Fruit fly (Drosophila melanogaster) whole organism: Measurements from ENCODE around the gene CG14907.

Source experiments
- CG8478 ChIP-seq: fragments of >200 bp; optimal IDR thresholded peaks from 2 replicates; lab custom pipeline; 2018; ENCODE audit warnings: inconsistent platforms
- Dll ChIP-seq: fragments of >200 bp; optimal IDR thresholded peaks from 2 replicates; lab custom pipeline; 2017
- EcR ChIP-seq, 2 experiments: fragments of >200 bp; optimal IDR thresholded peaks; 2 replicates each; lab custom pipeline; 2017; ENCODE audit warnings: missing biosample characterization in 2 of 2, missing genetic modification characterization in 2 of 2, missing genetic modification reagents in 2 of 2
- pan ChIP-seq: fragments of >200 bp; optimal IDR thresholded peaks from 2 replicates; lab custom pipeline; 2017
- psq ChIP-seq: fragments of >200 bp; optimal IDR thresholded peaks from 2 replicates; lab custom pipeline; 2017
- usp ChIP-seq: fragments of >200 bp; optimal IDR thresholded peaks from 2 replicates; lab custom pipeline; 2017; ENCODE audit warnings: missing biosample characterization, missing genetic modification characterization, mixed read lengths

DNA sequence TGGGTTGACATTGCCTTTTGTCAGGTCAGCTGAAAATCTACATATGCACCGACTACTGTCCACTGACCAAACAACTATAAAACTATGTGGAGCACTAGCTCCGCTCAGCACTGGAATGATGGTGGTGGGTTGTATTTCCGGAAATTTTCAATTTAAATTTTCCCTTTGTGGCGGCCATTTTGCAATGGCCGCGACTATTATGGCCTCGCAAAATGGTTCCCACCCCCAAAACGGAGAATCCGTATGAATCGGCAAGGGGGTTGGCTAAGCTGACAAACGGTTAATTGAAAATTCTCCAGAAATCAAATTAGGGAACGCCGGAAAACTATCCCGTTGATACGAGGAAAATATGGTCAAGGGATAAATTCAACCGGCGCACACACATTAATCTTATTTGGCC is 30.8 kb upstream of the CG14907 start:
- no peak for TF ChIP-seq Dll (lab: Kevin White, UChicago)
- TF ChIP-seq pan (lab: Kevin White, UChicago) = no peak
- TF ChIP-seq CG8478 (lab: Kevin White, UChicago) = no peak
- no peak for TF ChIP-seq usp (GFP tag; lab: Kevin White, UChicago)
- TF ChIP-seq psq = no peak
- TF ChIP-seq EcR (GFP tag; optimal IDR thresholded peaks at IDR 0.05; lab: Kevin White, UChicago) = no peak
